Worm (Caenorhabditis elegans) whole organism, late embryonic: ENCODE data around the gene cey-4.

ENCODE experiments used
- ahr-1 ChIP-seq: sonication (generic microtip); optimal IDR thresholded peaks from 2 replicates; lab custom pipeline; 2016; ENCODE audit warnings: missing genetic modification characterization, missing compliant biosample characterization
- ama-1 ChIP-seq: fragments of 150-350 bp; optimal IDR thresholded peaks from 2 replicates; lab custom pipeline; 2014
- ceh-18 ChIP-seq: sonication (generic microtip); optimal IDR thresholded peaks from 2 replicates; lab custom pipeline; 2016; ENCODE audit warnings: missing genetic modification characterization, missing compliant biosample characterization
- dve-1 ChIP-seq: sonication (generic microtip); optimal IDR thresholded peaks from 2 replicates; lab custom pipeline; 2017; ENCODE audit warnings: antibody characterized with exemption, mild to moderate bottlenecking, missing genetic modification characterization, missing compliant biosample characterization
- elt-2 ChIP-seq: sonication (generic microtip); optimal IDR thresholded peaks from 2 replicates; lab custom pipeline; 2016; ENCODE audit warnings: missing genetic modification reagents, missing genetic modification characterization, missing compliant biosample characterization
- hlh-15 ChIP-seq: sonication (generic microtip); optimal IDR thresholded peaks from 2 replicates; lab custom pipeline; 2016; ENCODE audit warnings: missing genetic modification characterization, missing compliant biosample characterization
- nhr-11 ChIP-seq: fragments of 150-350 bp; optimal IDR thresholded peaks from 2 replicates; lab custom pipeline; 2014; ENCODE audit warnings: missing biosample characterization, missing genetic modification characterization
- nhr-232 ChIP-seq: sonication (generic microtip); optimal IDR thresholded peaks from 2 replicates; lab custom pipeline; 2016; ENCODE audit warnings: missing genetic modification characterization, missing compliant biosample characterization
- npax-4 ChIP-seq: sonication (generic microtip); optimal IDR thresholded peaks from 2 replicates; lab custom pipeline; 2016; ENCODE audit warnings: missing genetic modification characterization, missing compliant biosample characterization
- odd-2 ChIP-seq: sonication (generic microtip); optimal IDR thresholded peaks from 2 replicates; lab custom pipeline; 2017; ENCODE audit warnings: antibody characterized with exemption, mild to moderate bottlenecking, missing genetic modification characterization, missing compliant biosample characterization
- pag-3 ChIP-seq: sonication (generic microtip); optimal IDR thresholded peaks from 2 replicates; lab custom pipeline; 2016; ENCODE audit warnings: missing compliant biosample characterization, missing genetic modification characterization, borderline replicate concordance
- pqm-1 ChIP-seq: sonication (generic microtip); optimal IDR thresholded peaks from 2 replicates; lab custom pipeline; 2016; ENCODE audit warnings: missing genetic modification characterization, missing compliant biosample characterization
- pros-1 ChIP-seq: fragments of 150-350 bp; optimal IDR thresholded peaks from 2 replicates; lab custom pipeline; 2014; ENCODE audit warnings: missing biosample characterization, missing genetic modification reagents, missing genetic modification characterization
- unc-86 ChIP-seq: sonication (generic microtip); optimal IDR thresholded peaks from 2 replicates; lab custom pipeline; 2016; ENCODE audit warnings: missing genetic modification characterization, missing compliant biosample characterization

ce11 chrIII:10880083-10880482 is 11.6 kb upstream of the cey-4 start, which contains the start of gene C44B9.3:
- TF ChIP-seq pag-3 (tag; lab: Kevin White, UChicago): no peak
- TF ChIP-seq nhr-11 (tag; lab: Kevin White, UChicago): no peak
- TF ChIP-seq pqm-1 (tag; lab: Kevin White, UChicago): no peak
- TF ChIP-seq ceh-18: no peak
- TF ChIP-seq hlh-15: no peak
- no peak for TF ChIP-seq ahr-1
- TF ChIP-seq npax-4 (tag; lab: Kevin White, UChicago): no peak
- no peak for TF ChIP-seq nhr-232 (tag; lab: Kevin White, UChicago)
- TF ChIP-seq odd-2: no peak
- no peak for TF ChIP-seq elt-2 (tag; lab: Kevin White, UChicago)
- no peak for TF ChIP-seq unc-86
- no peak for TF ChIP-seq ama-1
- no peak for TF ChIP-seq pros-1 (tag; lab: Kevin White, UChicago)
- TF ChIP-seq dve-1 (tag; lab: Kevin White, UChicago): no peak
